Fruit fly (Drosophila melanogaster): Measurements from ENCODE around the gene CG14777.

CG14777 gene

DNA sequence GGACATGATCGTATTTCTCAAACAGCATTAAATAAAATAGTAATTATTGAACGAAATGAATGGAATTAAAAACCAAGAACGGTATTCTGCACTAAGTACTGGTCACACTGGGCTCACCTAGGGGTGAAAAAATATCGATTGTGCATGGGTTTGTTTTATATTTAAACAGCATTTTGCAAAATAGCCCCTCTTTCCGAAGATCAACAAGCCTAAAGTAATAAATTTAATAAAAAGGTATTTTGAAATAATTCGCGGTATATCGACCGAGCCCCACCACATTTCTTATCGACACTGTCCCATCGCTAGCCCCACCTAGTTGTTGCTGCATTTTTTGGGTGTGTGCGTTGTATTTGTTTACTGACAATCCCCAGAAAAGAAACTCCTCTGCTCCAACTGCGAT, 4.6 kb downstream of the CG14777 start, which contains the start of gene pck (continued):
- TF ChIP-seq Pdp1 (GFP tag; optimal IDR thresholded peaks at IDR 0.05) (peak; percentile 32 to 76), z (GFP tag; IDR thresholded peaks at IDR 0.05) (no peak), CG1647 (GFP tag; optimal IDR thresholded peaks at IDR 0.05) (peak; percentile 52), Sry-β (GFP tag; optimal IDR thresholded peaks at IDR 0.05) (no peak), Ssrp (tag; optimal IDR thresholded peaks at IDR 0.05) (peak; percentile 25), Mes4 (GFP tag; optimal IDR thresholded peaks at IDR 0.05) (peak; percentile 35), pb (GFP tag; optimal IDR thresholded peaks at IDR 0.05) (no peak), Fer2 (tag; optimal IDR thresholded peaks at IDR 0.05) (no peak), knrl (GFP tag; IDR thresholded peaks at IDR 0.05; ENCODE audit: partially characterized antibody) (peak; percentile 48; the same call in 1 of the 3 replicates), CG10565 (GFP tag; optimal IDR thresholded peaks at IDR 0.05) (no peak), her (GFP tag; optimal IDR thresholded peaks at IDR 0.05) (no peak), insv (GFP tag; optimal IDR thresholded peaks at IDR 0.05) (no peak), fu2 (GFP tag; optimal IDR thresholded peaks at IDR 0.05) (peak; percentile 44), ap (GFP tag; IDR thresholded peaks at IDR 0.05) (no peak), Doc3 (GFP tag; IDR thresholded peaks at IDR 0.05; ENCODE audit: partially characterized antibody) (peak; percentile 35; the same call in 1 of the 3 replicates), CG7556 (GFP tag; optimal IDR thresholded peaks at IDR 0.05) (peak; percentile 56), Bdp1 (GFP tag; optimal IDR thresholded peaks at IDR 0.05) (peak; percentile 59), bbx (GFP tag; IDR thresholded peaks at IDR 0.05; ENCODE audit: partially characterized antibody) (no peak), CG13775 (GFP tag; optimal IDR thresholded peaks at IDR 0.05) (peak; percentile 69), Awh (GFP tag; IDR thresholded peaks at IDR 0.05) (0 out of 2 replicates have a peak, but pooled peaks have one; percentile 33), Xbp1 (GFP tag; optimal IDR thresholded peaks at IDR 0.05) (peak; percentile 69), zf30C (GFP tag; optimal IDR thresholded peaks at IDR 0.05) (no peak), CG15073 (GFP tag; optimal IDR thresholded peaks at IDR 0.05) (no peak), crc (GFP tag; optimal IDR thresholded peaks at IDR 0.05) (peak; percentile 37), da (GFP tag; optimal IDR thresholded peaks at IDR 0.05) (no peak), CG15696 (tag; optimal IDR thresholded peaks at IDR 0.05) (peak; percentile 59), CG3838 (GFP tag; optimal IDR thresholded peaks at IDR 0.05) (no peak), lab (GFP tag; optimal IDR thresholded peaks at IDR 0.05) (peak; percentile 74), bigmax (GFP tag; optimal IDR thresholded peaks at IDR 0.05) (no peak), chif (GFP tag; optimal IDR thresholded peaks at IDR 0.05) (peak in 1 of 2 experiments; percentile 64), HLH3B (GFP tag; IDR thresholded peaks at IDR 0.05) (peak; percentile 35; the same call in 1 of the 2 replicates), dpn (GFP tag; optimal IDR thresholded peaks at IDR 0.05) (peak; percentile 61 to 80), ssp (GFP tag; IDR thresholded peaks at IDR 0.05) (peak; percentile 38; the same call in 1 of the 2 replicates), HLH4C (GFP tag; IDR thresholded peaks at IDR 0.05; ENCODE audit: partially characterized antibody) (peak; percentile 56; the same call in 2 of the 3 replicates), CG13624 (GFP tag; optimal IDR thresholded peaks at IDR 0.05) (peak; percentile 4), salm (tag; optimal IDR thresholded peaks at IDR 0.05) (peak; percentile 5), YL-1 (GFP tag; optimal IDR thresholded peaks at IDR 0.05) (peak; percentile 84), Scr (GFP tag; IDR thresholded peaks at IDR 0.05; ENCODE audit: partially characterized antibody) (peak; percentile 67), CG4820 (GFP tag; optimal IDR thresholded peaks at IDR 0.05) (peak; percentile 64), CG7786 (GFP tag; optimal IDR thresholded peaks at IDR 0.05) (peak; percentile 65), CG1832 (GFP tag; optimal IDR thresholded peaks at IDR 0.05) (no peak), tup (GFP tag; optimal IDR thresholded peaks at IDR 0.05) (no peak), CG8765 (GFP tag; IDR thresholded peaks at IDR 0.05) (peak; percentile 51), CG1602 (GFP tag; optimal IDR thresholded peaks at IDR 0.05) (peak; percentile 59), CG6689 (GFP tag; IDR thresholded peaks at IDR 0.05) (peak; percentile 53; the same call in 1 of the 2 replicates), dysf (GFP tag; IDR thresholded peaks at IDR 0.05) (peak; percentile 51; the same call in 1 of the 3 replicates), twi (tag; optimal IDR thresholded peaks at IDR 0.05) (no peak), CG1792 (GFP tag; optimal IDR thresholded peaks at IDR 0.05) (peak; percentile 36), Opbp (GFP tag; IDR thresholded peaks at IDR 0.05; ENCODE audit: partially characterized antibody) (0 out of 3 replicates have a peak, but pooled peaks have one; percentile 40), CG31365 (tag; optimal IDR thresholded peaks at IDR 0.05) (no peak)

All from whole organism, embryonic.